Worm (Caenorhabditis elegans) whole organism, late embryonic: ENCODE data around the gene sna-3.

Experiments
- Y22D7AL.16 ChIP-seq: sonication (generic microtip); optimal IDR thresholded peaks from 2 replicates; lab custom pipeline; 2016; ENCODE audit warnings: missing genetic modification characterization, missing compliant biosample characterization
- ahr-1 ChIP-seq: sonication (generic microtip); optimal IDR thresholded peaks from 2 replicates; lab custom pipeline; 2016; ENCODE audit warnings: missing genetic modification characterization, missing compliant biosample characterization
- ceh-34 ChIP-seq: sonication (generic microtip); optimal IDR thresholded peaks from 2 replicates; lab custom pipeline; 2016; ENCODE audit warnings: mild to moderate bottlenecking, missing genetic modification characterization, missing compliant biosample characterization
- elt-4 ChIP-seq: sonication (generic microtip); optimal IDR thresholded peaks from 2 replicates; lab custom pipeline; 2016; ENCODE audit warnings: missing genetic modification characterization, missing compliant biosample characterization
- hlh-13 ChIP-seq: fragments of 200-800 bp; sonication (Bioruptor generic); optimal IDR thresholded peaks from 2 replicates; lab custom pipeline; 2018; ENCODE audit warnings: mild to moderate bottlenecking, missing genetic modification characterization, missing compliant biosample characterization
- hlh-15 ChIP-seq: sonication (generic microtip); optimal IDR thresholded peaks from 2 replicates; lab custom pipeline; 2016; ENCODE audit warnings: missing genetic modification characterization, missing compliant biosample characterization
- pag-3 ChIP-seq: sonication (generic microtip); optimal IDR thresholded peaks from 2 replicates; lab custom pipeline; 2016; ENCODE audit warnings: missing compliant biosample characterization, missing genetic modification characterization, borderline replicate concordance
- pha-2 ChIP-seq: sonication (generic microtip); optimal IDR thresholded peaks from 2 replicates; lab custom pipeline; 2017; ENCODE audit warnings: mild to moderate bottlenecking, missing genetic modification characterization, missing compliant biosample characterization
- pros-1 ChIP-seq: fragments of 150-350 bp; optimal IDR thresholded peaks from 2 replicates; lab custom pipeline; 2014; ENCODE audit warnings: missing biosample characterization, missing genetic modification reagents, missing genetic modification characterization
- unc-3 ChIP-seq, 2 experiments: fragments of 200-800 bp in 1 of 2; sonication (Bioruptor generic) in 1 of 2; sonication (generic microtip) in 1 of 2; conservative IDR thresholded peaks in 1 of 2; optimal IDR thresholded peaks in 1 of 2; 2 replicates each; pipeline versions ENCODE4 v1.3.6 to Lab custom; 2016 to 2022; ENCODE audit warnings: missing compliant biosample characterization in 2 of 2, missing genetic modification characterization in 2 of 2, missing genetic modification reagents in 1 of 2

sna-3 gene

ce11 chrIII:6155787-6156186 lies 50.2 kb downstream of the sna-3 start:
- no peak for TF ChIP-seq unc-3 (GFP tag; conservative IDR thresholded peaks at IDR 0.05; lab: Robert Waterston, UW)
- no peak for TF ChIP-seq unc-3 (tag; optimal IDR thresholded peaks at IDR 0.05; lab: Kevin White, UChicago)
- no peak for TF ChIP-seq pha-2 (tag; lab: Kevin White, UChicago)
- TF ChIP-seq, all 69 proteins: peak for 0

DNA sequence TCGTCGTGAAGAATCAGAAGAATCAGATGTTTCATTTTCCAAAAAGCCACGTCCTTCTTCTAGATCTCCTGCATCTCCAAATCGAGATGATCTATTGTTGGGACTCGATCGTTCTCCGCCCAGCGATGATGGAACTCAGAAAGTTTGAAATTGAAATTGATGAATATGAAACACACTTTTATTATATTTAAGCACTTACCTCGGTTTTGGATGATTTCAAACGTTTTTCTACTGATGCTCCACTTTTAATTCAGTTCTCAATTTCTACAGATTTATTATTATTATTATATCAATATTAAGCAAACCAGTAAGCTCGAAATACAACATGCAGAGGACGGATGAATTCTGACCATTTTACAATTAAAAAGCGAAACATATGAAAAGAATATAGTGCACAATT lies 51.4 kb downstream of the sna-3 start:
- no peak for TF ChIP-seq Y22D7AL.16 (tag; lab: Kevin White, UChicago)
- no peak for TF ChIP-seq pag-3 (tag; lab: Kevin White, UChicago)
- no peak for TF ChIP-seq pha-2 (tag; lab: Kevin White, UChicago)
- TF ChIP-seq pros-1 (tag; lab: Kevin White, UChicago) = no peak
- no peak for TF ChIP-seq hlh-15 (tag; lab: Kevin White, UChicago)
- no peak for TF ChIP-seq hlh-13
- no peak for TF ChIP-seq ceh-34 (tag; lab: Kevin White, UChicago)
- no peak for TF ChIP-seq elt-4
- TF ChIP-seq ahr-1 (tag; lab: Kevin White, UChicago) = no peak
